Fruit fly (Drosophila melanogaster): ENCODE results near the gene Nup153.

Gene Nup153

DNA sequence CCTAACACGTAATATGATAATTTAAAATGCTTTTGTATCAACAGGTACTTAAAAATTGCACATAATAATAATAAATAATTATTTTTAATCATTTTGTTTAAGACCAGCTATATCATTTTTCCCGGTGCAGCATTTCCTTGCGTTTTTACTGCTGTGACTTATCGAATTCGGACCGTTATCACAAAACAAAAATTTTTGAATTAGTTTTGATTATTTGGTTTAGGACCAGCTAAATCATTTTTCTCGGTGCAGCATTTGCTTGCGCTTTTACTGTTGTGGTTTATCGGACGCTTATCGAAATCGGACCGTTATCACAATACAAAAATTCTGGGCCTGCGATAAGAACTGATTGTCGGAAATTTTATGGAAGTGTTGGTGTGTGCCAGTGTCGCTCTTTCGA is 46.5 kb upstream of the Nup153 start (continued):
- TF ChIP-seq fkh (GFP tag; optimal IDR thresholded peaks at IDR 0.05) (no peak), CG11762 (GFP tag; optimal IDR thresholded peaks at IDR 0.05; ENCODE audit: insufficient read depth) (peak; percentile 71), CG9139 (GFP tag; optimal IDR thresholded peaks at IDR 0.05) (no peak), spab (GFP tag; optimal IDR thresholded peaks at IDR 0.05) (no peak), Hr38 (GFP tag; optimal IDR thresholded peaks at IDR 0.05) (no peak), CG10669 (GFP tag; optimal IDR thresholded peaks at IDR 0.05) (no peak), Met (GFP tag; optimal IDR thresholded peaks at IDR 0.05) (peak; percentile 81), CG32006 (GFP tag; optimal IDR thresholded peaks at IDR 0.05) (peak; percentile 87), topi (GFP tag; optimal IDR thresholded peaks at IDR 0.05) (peak; percentile 86), Ets21C (GFP tag; optimal IDR thresholded peaks at IDR 0.05) (peak; percentile 65), CG3032 (tag; optimal IDR thresholded peaks at IDR 0.05) (peak; percentile 65), CG6854 (GFP tag; optimal IDR thresholded peaks at IDR 0.05) (peak; percentile 61), CG16779 (tag; optimal IDR thresholded peaks at IDR 0.05) (no peak), esn (GFP tag; optimal IDR thresholded peaks at IDR 0.05) (peak; percentile 86), salr (GFP tag; optimal IDR thresholded peaks at IDR 0.05) (no peak), CG34406 (GFP tag; optimal IDR thresholded peaks at IDR 0.05) (peak; percentile 84), Sox102F (GFP tag; optimal IDR thresholded peaks at IDR 0.05) (no peak)

DNA sequence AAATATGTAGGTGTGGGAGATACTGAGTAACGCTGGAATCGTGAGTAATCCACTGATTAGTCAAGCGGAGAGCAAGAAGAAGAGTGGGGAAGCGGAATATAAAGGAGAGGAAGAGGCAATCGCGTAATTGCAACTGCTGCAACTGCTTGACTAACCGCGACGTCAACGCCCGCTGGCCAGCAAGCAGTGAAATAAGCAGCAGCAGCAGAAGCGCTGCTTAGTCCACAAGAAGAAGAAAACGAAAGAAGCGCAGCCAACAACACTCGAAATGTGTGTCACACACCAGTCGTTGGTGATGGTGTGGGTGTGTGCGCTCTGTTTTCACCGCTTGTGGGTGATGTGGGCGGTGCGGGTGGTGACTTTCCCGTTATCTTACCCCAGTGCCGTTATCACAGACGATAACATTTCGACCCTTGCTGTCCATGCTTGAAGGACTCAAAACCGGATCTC is 46.0 kb upstream of the Nup153 start:
- peak; percentile 83 for TF ChIP-seq vri (GFP tag; optimal IDR thresholded peaks at IDR 0.05)
- peak; percentile 88 for TF ChIP-seq svp (GFP tag)
- no peak for TF ChIP-seq acj6 (GFP tag; optimal IDR thresholded peaks at IDR 0.05)
- TF ChIP-seq CG8119 (GFP tag; IDR thresholded peaks at IDR 0.05): 0 out of 3 replicates have a peak, but pooled peaks have one; percentile 23
- TF ChIP-seq CG6163 (GFP tag; IDR thresholded peaks at IDR 0.05): peak; percentile 14; the same call in 1 of the 3 replicates
- no peak for TF ChIP-seq CG4318 (GFP tag; optimal IDR thresholded peaks at IDR 0.05)
- no peak for TF ChIP-seq achi (GFP tag; optimal IDR thresholded peaks at IDR 0.05)
- peak; percentile 12; the same call in 1 of the 3 replicates for TF ChIP-seq eg (GFP tag; IDR thresholded peaks at IDR 0.05)
- no peak for TF ChIP-seq CG6808 (GFP tag; optimal IDR thresholded peaks at IDR 0.05)
- no peak for TF ChIP-seq salr (GFP tag; optimal IDR thresholded peaks at IDR 0.05)
- TF ChIP-seq Eip78C (GFP tag): peak; percentile 45
- no peak for TF ChIP-seq Smox (GFP tag; optimal IDR thresholded peaks at IDR 0.05)
- peak; percentile 35 for TF ChIP-seq Eip75B (GFP tag; optimal IDR thresholded peaks at IDR 0.05)
- TF ChIP-seq CG11294 (GFP tag; IDR thresholded peaks at IDR 0.05): no peak

DNA sequence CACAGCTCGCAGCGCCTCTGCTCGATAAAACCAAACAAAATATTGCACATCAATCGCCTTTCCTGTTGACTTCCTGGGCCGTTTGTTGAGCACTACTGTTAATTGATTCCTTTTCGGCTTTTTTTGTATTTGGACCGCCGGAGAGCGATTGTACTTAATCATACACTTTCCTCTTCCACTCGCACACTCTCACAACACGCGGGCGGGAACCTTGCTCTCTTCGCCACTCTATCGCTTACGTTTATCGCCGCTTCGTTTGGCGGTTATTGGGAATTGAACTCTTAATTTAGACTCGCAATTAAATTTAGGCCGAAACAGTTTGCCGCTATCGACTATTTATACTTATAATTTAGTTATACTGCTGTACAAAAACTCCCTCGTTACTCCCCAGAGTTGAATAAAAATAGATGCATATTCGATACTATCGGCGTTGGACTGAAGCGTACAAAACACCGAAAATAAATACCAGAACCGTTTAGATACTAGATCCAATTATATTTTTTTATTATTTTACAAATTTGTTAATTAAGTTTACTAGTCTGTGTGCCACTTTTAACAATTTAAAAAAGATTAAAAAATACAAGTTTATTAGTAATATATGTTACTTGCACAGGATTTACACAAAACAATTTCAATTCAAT is 45.4 kb upstream of the Nup153 start, which contains the start of gene Arp2:
Gene Arp2, minus strand, starts transcription at position 427 of the 641 bp plus-strand sequence.
- no peak for TF ChIP-seq Hr4 (GFP tag; optimal IDR thresholded peaks at IDR 0.05)
- TF ChIP-seq Eip78C (GFP tag): peak; percentile 21

DNA sequence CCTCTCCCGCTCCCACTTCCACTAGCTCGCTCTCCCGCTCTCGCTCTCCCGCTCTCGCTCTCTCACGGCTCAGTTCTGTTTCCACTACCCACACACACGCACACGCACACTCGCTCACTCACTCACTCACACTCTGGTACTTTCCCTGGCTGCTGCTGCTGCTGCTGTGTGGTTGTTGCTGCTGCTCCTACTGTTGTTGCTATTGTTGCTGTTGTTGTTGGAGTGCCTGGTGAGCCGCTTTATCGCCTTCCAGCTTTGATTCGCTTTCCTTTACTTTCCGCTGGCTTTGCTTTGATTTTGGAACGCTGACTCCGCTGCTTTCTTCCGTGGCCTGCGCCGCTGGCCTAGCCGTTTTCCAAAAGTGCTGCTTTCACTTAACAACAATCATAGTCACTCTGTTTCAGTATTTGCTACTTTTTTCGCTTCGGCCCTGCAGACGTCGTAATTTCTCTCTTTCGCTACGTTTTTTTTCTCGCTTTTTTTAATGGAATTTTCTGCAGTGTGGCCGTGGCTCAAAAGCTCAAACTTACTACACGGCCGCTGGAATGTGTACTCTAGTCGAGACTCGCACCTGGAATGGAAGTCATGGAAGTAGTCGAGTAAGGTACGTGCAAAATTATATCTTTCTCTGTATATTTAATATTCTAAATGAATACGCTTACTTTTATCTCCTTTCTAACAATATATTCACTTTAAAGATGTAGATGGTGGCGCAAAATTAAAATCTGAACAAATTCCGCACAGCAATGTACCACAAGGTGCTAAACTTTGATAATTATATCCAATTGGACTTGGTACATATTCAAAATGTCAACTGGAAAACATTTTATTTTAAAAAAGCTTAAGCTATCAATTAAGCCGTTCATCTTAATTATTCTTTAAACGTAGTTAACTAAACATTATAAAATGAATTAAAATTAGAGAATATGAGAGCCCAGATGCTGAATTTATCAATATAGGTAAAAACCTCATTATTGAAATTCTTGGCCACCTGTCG is 39.2 kb upstream of the Nup153 start, which contains the start of gene Pp2B-14D:
Gene Pp2B-14D, minus strand, starts transcription at position 503 of the 997 bp plus-strand sequence.
- TF ChIP-seq CG31627 (GFP tag; optimal IDR thresholded peaks at IDR 0.05) (no peak), Sox15 (GFP tag; optimal IDR thresholded peaks at IDR 0.05) (no peak), Hr38 (GFP tag; optimal IDR thresholded peaks at IDR 0.05) (no peak), CG6808 (GFP tag; optimal IDR thresholded peaks at IDR 0.05) (peak; percentile 18), dsx (GFP tag; optimal IDR thresholded peaks at IDR 0.05; ENCODE audit: poor library complexity, severe bottlenecking) (no peak), CG16779 (tag; optimal IDR thresholded peaks at IDR 0.05) (no peak), salr (GFP tag; optimal IDR thresholded peaks at IDR 0.05) (no peak), CG10669 (GFP tag; optimal IDR thresholded peaks at IDR 0.05) (no peak), esn (GFP tag; optimal IDR thresholded peaks at IDR 0.05) (peak; percentile 34), Ets21C (GFP tag; optimal IDR thresholded peaks at IDR 0.05) (no peak), CG15336 (GFP tag; IDR thresholded peaks at IDR 0.05) (no peak), dac (GFP tag; optimal IDR thresholded peaks at IDR 0.05) (no peak), fkh (GFP tag; optimal IDR thresholded peaks at IDR 0.05) (peak; percentile 81), CG4318 (GFP tag; optimal IDR thresholded peaks at IDR 0.05) (no peak), CG3032 (tag; optimal IDR thresholded peaks at IDR 0.05) (peak; percentile 20), eg (GFP tag; IDR thresholded peaks at IDR 0.05) (no peak; the same call in 1 of the 3 replicates), CG7368 (GFP tag; optimal IDR thresholded peaks at IDR 0.05) (no peak), Met (GFP tag; optimal IDR thresholded peaks at IDR 0.05) (no peak), OdsH (GFP tag; optimal IDR thresholded peaks at IDR 0.05) (no peak), fd85E (GFP tag; optimal IDR thresholded peaks at IDR 0.05) (no peak), CG11902 (GFP tag; optimal IDR thresholded peaks at IDR 0.05) (no peak), lz (GFP tag; optimal IDR thresholded peaks at IDR 0.05) (no peak), CG11294 (GFP tag; IDR thresholded peaks at IDR 0.05) (no peak), spab (GFP tag; optimal IDR thresholded peaks at IDR 0.05) (no peak)
